Fruit fly (Drosophila melanogaster): ENCODE data around the gene mRpL17.

Gene mRpL17

dm6 chr3L:262724-263177, 1.8 kb upstream of the mRpL17 start:
- TF ChIP-seq dsx (GFP tag; optimal IDR thresholded peaks at IDR 0.05; ENCODE audit: poor library complexity, severe bottlenecking) (peak; percentile 15), acj6 (GFP tag; optimal IDR thresholded peaks at IDR 0.05) (no peak), Hr39 (GFP tag; optimal IDR thresholded peaks at IDR 0.05) (no peak), fkh (GFP tag; optimal IDR thresholded peaks at IDR 0.05) (peak; percentile 12), svp (GFP tag) (peak; percentile 91)

- TF ChIP-seq Blimp-1 (GFP tag; optimal IDR thresholded peaks at IDR 0.05) (peak; percentile 35), Smox (GFP tag; optimal IDR thresholded peaks at IDR 0.05) (no peak), dac (GFP tag; optimal IDR thresholded peaks at IDR 0.05) (no peak), Lpt (GFP tag; optimal IDR thresholded peaks at IDR 0.05) (no peak), Eip75B (GFP tag; optimal IDR thresholded peaks at IDR 0.05) (no peak), Eip78C (GFP tag) (no peak)
Observed at dm6 chr3L:263500-264377, 840 bp upstream of the mRpL17 start.

dm6 chr3L:265808-266207, 1.2 kb downstream of the mRpL17 start, which contains the start of gene CG34263:
CG34263 (minus strand) TSS chr3L:265908.
- TF ChIP-seq CG8319 (GFP tag; optimal IDR thresholded peaks at IDR 0.05), result no peak
- TF ChIP-seq fkh (GFP tag; optimal IDR thresholded peaks at IDR 0.05), result no peak
- no peak for TF ChIP-seq CG16779 (tag; optimal IDR thresholded peaks at IDR 0.05)
- TF ChIP-seq Hr39 (GFP tag; optimal IDR thresholded peaks at IDR 0.05), result no peak
- no peak for TF ChIP-seq Blimp-1 (GFP tag; optimal IDR thresholded peaks at IDR 0.05)
- no peak for TF ChIP-seq esn (GFP tag; optimal IDR thresholded peaks at IDR 0.05)
- no peak for TF ChIP-seq CG9139 (GFP tag; optimal IDR thresholded peaks at IDR 0.05)
- TF ChIP-seq spab (GFP tag; optimal IDR thresholded peaks at IDR 0.05), result no peak
- TF ChIP-seq CG11762 (GFP tag; optimal IDR thresholded peaks at IDR 0.05; ENCODE audit: insufficient read depth), result no peak
- no peak for TF ChIP-seq CG34406 (GFP tag; optimal IDR thresholded peaks at IDR 0.05)
- TF ChIP-seq Lpt (GFP tag; optimal IDR thresholded peaks at IDR 0.05), result no peak
- no peak for TF ChIP-seq vri (GFP tag; optimal IDR thresholded peaks at IDR 0.05)
- no peak for TF ChIP-seq eg (GFP tag; IDR thresholded peaks at IDR 0.05)
- no peak for TF ChIP-seq acj6 (GFP tag; optimal IDR thresholded peaks at IDR 0.05)
- no peak for TF ChIP-seq OdsH (GFP tag; optimal IDR thresholded peaks at IDR 0.05)
- TF ChIP-seq CG8119 (GFP tag; IDR thresholded peaks at IDR 0.05), result no peak
- TF ChIP-seq Hr38 (GFP tag; optimal IDR thresholded peaks at IDR 0.05), result no peak
- TF ChIP-seq ss (GFP tag; optimal IDR thresholded peaks at IDR 0.05), result no peak

dm6 chr3L:267083-267482, 2.5 kb downstream of the mRpL17 start, which contains the start of gene miple1:
miple1 (plus strand) TSS chr3L:267299.
- no peak for TF ChIP-seq CG9139 (GFP tag; optimal IDR thresholded peaks at IDR 0.05)
- TF ChIP-seq vri (GFP tag; optimal IDR thresholded peaks at IDR 0.05), result no peak
- no peak for TF ChIP-seq CG10631 (GFP tag; optimal IDR thresholded peaks at IDR 0.05)
- no peak for TF ChIP-seq Ets96B (tag; optimal IDR thresholded peaks at IDR 0.05)
- TF ChIP-seq Hr38 (GFP tag; optimal IDR thresholded peaks at IDR 0.05), result no peak

dm6 chr3L:267618-268017, 3.0 kb downstream of the mRpL17 start:
- TF ChIP-seq ss (GFP tag; optimal IDR thresholded peaks at IDR 0.05), result no peak
- peak; percentile 60 for TF ChIP-seq Eip78C (GFP tag)
- no peak for TF ChIP-seq topi (GFP tag; optimal IDR thresholded peaks at IDR 0.05)
- TF ChIP-seq eg (GFP tag; IDR thresholded peaks at IDR 0.05), result 0 out of 3 replicates have a peak, but pooled peaks have one; percentile 16

dm6 chr3L:270760-271500, 6.4 kb downstream of the mRpL17 start, which contains the start of gene miple2:
miple2 (plus strand) TSS chr3L:271200.
- TF ChIP-seq achi (GFP tag; optimal IDR thresholded peaks at IDR 0.05) (peak; percentile 69), esn (GFP tag; optimal IDR thresholded peaks at IDR 0.05) (peak; percentile 74), lz (GFP tag; optimal IDR thresholded peaks at IDR 0.05) (peak; percentile 59), CG16779 (tag; optimal IDR thresholded peaks at IDR 0.05) (peak; percentile 43), CG32006 (GFP tag; optimal IDR thresholded peaks at IDR 0.05) (peak; percentile 86), CG8119 (GFP tag; IDR thresholded peaks at IDR 0.05) (peak; percentile 44; the same call in 2 of the 3 replicates), Lpt (GFP tag; optimal IDR thresholded peaks at IDR 0.05) (peak; percentile 60), Eip78C (GFP tag) (peak; percentile 93), salr (GFP tag; optimal IDR thresholded peaks at IDR 0.05) (peak in 1 of 2 experiments; percentile 78), Met (GFP tag; optimal IDR thresholded peaks at IDR 0.05) (peak; percentile 66), CG34406 (GFP tag; optimal IDR thresholded peaks at IDR 0.05) (peak; percentile 7), CG6854 (GFP tag; optimal IDR thresholded peaks at IDR 0.05) (peak; percentile 12), Hr39 (GFP tag; optimal IDR thresholded peaks at IDR 0.05) (peak; percentile 56), Sox102F (GFP tag; optimal IDR thresholded peaks at IDR 0.05) (peak; percentile 64), CG6163 (GFP tag; IDR thresholded peaks at IDR 0.05) (peak; percentile 56; the same call in 2 of the 3 replicates), spab (GFP tag; optimal IDR thresholded peaks at IDR 0.05) (peak; percentile 57), CG6276 (GFP tag; optimal IDR thresholded peaks at IDR 0.05) (peak; percentile 61), CG11762 (GFP tag; optimal IDR thresholded peaks at IDR 0.05; ENCODE audit: insufficient read depth) (peak; percentile 67)
